Fruit fly (Drosophila melanogaster): ENCODE data around the gene Cnx99A.

The Cnx99A gene

DNA sequence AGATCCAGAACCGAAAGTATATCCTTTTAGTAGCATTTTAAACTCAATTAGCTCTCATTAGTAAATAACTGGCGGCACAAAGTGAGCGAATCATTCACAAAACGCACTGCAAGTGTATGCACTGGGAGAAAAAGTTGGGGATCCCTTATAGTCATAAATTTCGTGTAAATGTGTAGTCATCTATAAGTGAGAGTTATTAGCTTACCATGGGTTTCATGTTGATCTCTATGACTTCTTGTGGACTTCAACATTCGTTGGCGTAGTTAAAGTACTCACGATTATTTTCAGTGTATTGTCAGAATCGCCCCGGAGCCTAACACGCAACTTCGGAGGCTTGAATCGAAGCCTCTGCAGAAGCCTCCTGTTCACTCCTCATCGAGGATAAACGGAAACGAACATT lies 42.4 kb downstream of the Cnx99A start (continued):
- TF ChIP-seq ci (GFP tag; IDR thresholded peaks at IDR 0.05) = 0 out of 3 replicates have a peak, but pooled peaks have one; percentile 12
- TF ChIP-seq CG17328 (GFP tag; IDR thresholded peaks at IDR 0.05) = peak; percentile 38; the same call in 1 of the 2 replicates
- peak; percentile 46 for TF ChIP-seq Xbp1 (GFP tag; optimal IDR thresholded peaks at IDR 0.05)
- TF ChIP-seq CG1647 (GFP tag; optimal IDR thresholded peaks at IDR 0.05) = no peak
- TF ChIP-seq CG7839 (tag; optimal IDR thresholded peaks at IDR 0.05) = peak; percentile 34
- TF ChIP-seq bsh (GFP tag; optimal IDR thresholded peaks at IDR 0.05) = peak; percentile 67 to 69
- peak; percentile 38; the same call in 1 of the 2 replicates for TF ChIP-seq lmd (GFP tag; IDR thresholded peaks at IDR 0.05)
- peak; percentile 10 for TF ChIP-seq NC2β (GFP tag; optimal IDR thresholded peaks at IDR 0.05)
- peak; percentile 7 for TF ChIP-seq CG10267 (tag; optimal IDR thresholded peaks at IDR 0.05)
- TF ChIP-seq pita (GFP tag; optimal IDR thresholded peaks at IDR 0.05) = no peak
- TF ChIP-seq CG4404 (GFP tag; IDR thresholded peaks at IDR 0.05) = peak; percentile 47; the same call in 1 of the 2 replicates
- peak; percentile 18; the same call in 1 of the 2 replicates for TF ChIP-seq Drgx (GFP tag; IDR thresholded peaks at IDR 0.05)
- TF ChIP-seq grau (tag; optimal IDR thresholded peaks at IDR 0.05) = peak; percentile 19
- peak; percentile 47 for TF ChIP-seq zen (tag; optimal IDR thresholded peaks at IDR 0.05)
- TF ChIP-seq phol (tag; optimal IDR thresholded peaks at IDR 0.05) = peak; percentile 37
- TF ChIP-seq nmo (GFP tag; optimal IDR thresholded peaks at IDR 0.05) = peak; percentile 30
- peak in 1 of 3 experiments; percentile 58 for TF ChIP-seq lola (GFP tag; optimal IDR thresholded peaks at IDR 0.05)
- peak; percentile 23 for TF ChIP-seq Blimp-1 (GFP tag; optimal IDR thresholded peaks at IDR 0.05)
- peak; percentile 24 for TF ChIP-seq CG30403 (GFP tag; optimal IDR thresholded peaks at IDR 0.05)
- no peak for TF ChIP-seq nau (GFP tag; optimal IDR thresholded peaks at IDR 0.05)
- TF ChIP-seq mld (GFP tag; IDR thresholded peaks at IDR 0.05; ENCODE audit: partially characterized antibody) = no peak
- TF ChIP-seq CG11398 (GFP tag; optimal IDR thresholded peaks at IDR 0.05) = peak; percentile 15
- peak; percentile 3 for TF ChIP-seq CG13775 (GFP tag; optimal IDR thresholded peaks at IDR 0.05)
- TF ChIP-seq Hand (GFP tag; optimal IDR thresholded peaks at IDR 0.05) = no peak
- no peak for TF ChIP-seq B-H2 (GFP tag; optimal IDR thresholded peaks at IDR 0.05)
- no peak for TF ChIP-seq CG11093 (GFP tag; IDR thresholded peaks at IDR 0.05)
- TF ChIP-seq CG10654 (GFP tag; optimal IDR thresholded peaks at IDR 0.05) = no peak
- peak; percentile 40 for TF ChIP-seq CG9727 (GFP tag; optimal IDR thresholded peaks at IDR 0.05)
- TF ChIP-seq CG17829 (tag; optimal IDR thresholded peaks at IDR 0.05) = peak; percentile 51
- TF ChIP-seq CG10209 (GFP tag; optimal IDR thresholded peaks at IDR 0.05) = peak; percentile 11
- TF ChIP-seq CoRest (tag; optimal IDR thresholded peaks at IDR 0.05) = peak; percentile 14
- no peak for TF ChIP-seq CG10462 (GFP tag; optimal IDR thresholded peaks at IDR 0.05)
- 0 out of 2 replicates have a peak, but pooled peaks have one; percentile 7 for TF ChIP-seq Ptx1 (GFP tag; IDR thresholded peaks at IDR 0.05)
- no peak for TF ChIP-seq fu2 (GFP tag; optimal IDR thresholded peaks at IDR 0.05)
- no peak for TF ChIP-seq HHEX (GFP tag; optimal IDR thresholded peaks at IDR 0.05)
- peak; percentile 24 for TF ChIP-seq CG4820 (GFP tag; optimal IDR thresholded peaks at IDR 0.05)
- TF ChIP-seq ara (GFP tag; IDR thresholded peaks at IDR 0.05) = peak; percentile 56; the same call in 1 of the 2 replicates

DNA sequence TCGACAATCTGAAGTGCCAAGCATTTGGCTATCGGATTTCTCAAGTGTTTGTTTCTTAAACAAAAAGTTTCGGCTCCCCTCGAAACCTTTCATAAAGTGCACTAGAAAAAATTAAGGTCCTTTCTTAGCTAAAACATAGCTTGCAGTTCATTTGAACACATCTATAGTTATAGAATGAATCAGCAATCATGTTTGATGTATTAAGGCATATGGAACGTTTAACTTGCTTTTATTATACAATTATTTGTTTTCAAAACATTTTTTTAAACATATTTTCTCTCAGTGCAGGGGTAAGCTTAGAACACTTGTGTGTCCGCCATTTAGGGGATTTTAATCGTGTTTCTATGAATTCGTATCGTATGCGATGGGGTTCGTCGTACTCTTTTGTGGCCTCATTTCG lies 44.9 kb downstream of the Cnx99A start:
- TF ChIP-seq bowl (GFP tag; IDR thresholded peaks at IDR 0.05) = no peak
- peak in 1 of 3 experiments; percentile 86 for TF ChIP-seq lola (GFP tag; optimal IDR thresholded peaks at IDR 0.05)
- TF ChIP-seq ase (GFP tag; IDR thresholded peaks at IDR 0.05) = peak; percentile 31; the same call in 1 of the 3 replicates
- TF ChIP-seq Dek (tag; optimal IDR thresholded peaks at IDR 0.05) = no peak
- TF ChIP-seq Mad (GFP tag; optimal IDR thresholded peaks at IDR 0.05) = peak; percentile 35
- TF ChIP-seq Bgb (GFP tag; IDR thresholded peaks at IDR 0.05; ENCODE audit: partially characterized antibody) = no peak
- TF ChIP-seq CG10147 (GFP tag; optimal IDR thresholded peaks at IDR 0.05) = no peak
- TF ChIP-seq ATbp (GFP tag; optimal IDR thresholded peaks at IDR 0.05) = peak; percentile 63
- TF ChIP-seq Antp (GFP tag; optimal IDR thresholded peaks at IDR 0.05) = peak; percentile 24
- TF ChIP-seq CG12236 (GFP tag; optimal IDR thresholded peaks at IDR 0.05) = peak; percentile 67
- no peak for TF ChIP-seq pfk (GFP tag; optimal IDR thresholded peaks at IDR 0.05)
- TF ChIP-seq CG9797 (GFP tag; optimal IDR thresholded peaks at IDR 0.05) = no peak
- peak; percentile 59 for TF ChIP-seq Hsf (GFP tag; optimal IDR thresholded peaks at IDR 0.05)
- TF ChIP-seq CG4707 (GFP tag; optimal IDR thresholded peaks at IDR 0.05) = peak; percentile 68
- TF ChIP-seq CG6272 (GFP tag; IDR thresholded peaks at IDR 0.05) = no peak; the same call in 1 of the 2 replicates
